Fruit fly (Drosophila melanogaster) whole organism, wandering third instar larva: ENCODE results near the gene Ir94e.

Source experiments
- GATAd ChIP-seq: sonication (Bioruptor generic); optimal IDR thresholded peaks from 2 replicates; lab custom pipeline; 2016; ENCODE audit warnings: missing biosample characterization, missing genetic modification characterization
- HLH106 ChIP-seq: fragments of 200-800 bp; optimal IDR thresholded peaks from 3 replicates; lab custom pipeline; 2019; ENCODE audit warnings: missing biosample characterization, mild to moderate bottlenecking, missing genetic modification characterization, moderate library complexity
- Jra ChIP-seq: sonication (Bioruptor generic); optimal IDR thresholded peaks from 2 replicates; lab custom pipeline; 2016; ENCODE audit warnings: missing biosample characterization, missing genetic modification characterization
- foxo ChIP-seq, 2 experiments: fragments of 200-800 bp; sonication (Bioruptor generic); optimal IDR thresholded peaks; 2 replicates in 1 of 2; 3 replicates in 1 of 2; lab custom pipeline; 2016 to 2017; ENCODE audit warnings: missing biosample characterization in 2 of 2, missing genetic modification characterization in 2 of 2
- fru ChIP-seq: fragments of 200-800 bp; sonication (Bioruptor generic); optimal IDR thresholded peaks from 3 replicates; lab custom pipeline; 2016; ENCODE audit warnings: missing biosample characterization, mild to moderate bottlenecking, missing genetic modification characterization
- usp ChIP-seq: fragments of >200 bp; optimal IDR thresholded peaks from 2 replicates; lab custom pipeline; 2017; ENCODE audit warnings: missing biosample characterization, missing genetic modification characterization

- no peak for TF ChIP-seq HLH106 (tag; lab: Kevin White, UChicago)
- no peak for TF ChIP-seq usp (GFP tag; lab: Kevin White, UChicago)
- TF ChIP-seq Jra (GFP tag; lab: Kevin White, UChicago) = no peak
- no peak for TF ChIP-seq fru
- TF ChIP-seq foxo (GFP tag; optimal IDR thresholded peaks at IDR 0.05; lab: Kevin White, UChicago) = no peak
- no peak for TF ChIP-seq GATAd
Observed at dm6 chr3R:23383723-23384122, 21.6 kb upstream of the Ir94e start.
